Worm (Caenorhabditis elegans): ENCODE results near the gene K01D12.5.

DNA sequence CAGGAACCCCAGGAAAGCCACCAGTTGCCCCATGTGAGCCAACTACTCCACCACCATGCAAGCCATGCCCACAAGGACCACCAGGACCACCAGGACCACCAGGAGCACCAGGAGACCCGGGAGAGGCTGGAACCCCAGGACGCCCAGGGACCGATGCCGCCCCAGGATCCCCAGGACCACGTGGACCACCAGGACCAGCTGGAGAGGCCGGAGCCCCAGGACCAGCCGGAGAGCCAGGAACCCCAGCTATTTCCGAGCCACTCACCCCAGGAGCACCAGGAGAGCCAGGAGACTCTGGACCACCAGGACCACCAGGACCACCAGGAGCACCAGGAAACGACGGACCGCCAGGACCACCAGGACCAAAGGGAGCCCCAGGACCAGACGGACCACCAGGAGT, 44.1 kb upstream of the K01D12.5 start:
- no peak for TF ChIP-seq dao-5 (tag; optimal IDR thresholded peaks at IDR 0.05)
- TF ChIP-seq him-1 (tag; optimal IDR thresholded peaks at IDR 0.05): no peak

Measured in whole organism, L4/young adult.